Fruit fly (Drosophila melanogaster): ENCODE data around the gene Alp9.

- TF ChIP-seq CG8478 (optimal IDR thresholded peaks at IDR 0.05), result no peak
- TF ChIP-seq CTCF (optimal IDR thresholded peaks at IDR 0.05), result no peak
Measured at dm6 chr3L:5551087-5551486, 44.3 kb upstream of the Alp9 start, which contains the start of gene frm.
